Worm (Caenorhabditis elegans): ENCODE data around the gene E01G4.6.

E01G4.6 gene

DNA sequence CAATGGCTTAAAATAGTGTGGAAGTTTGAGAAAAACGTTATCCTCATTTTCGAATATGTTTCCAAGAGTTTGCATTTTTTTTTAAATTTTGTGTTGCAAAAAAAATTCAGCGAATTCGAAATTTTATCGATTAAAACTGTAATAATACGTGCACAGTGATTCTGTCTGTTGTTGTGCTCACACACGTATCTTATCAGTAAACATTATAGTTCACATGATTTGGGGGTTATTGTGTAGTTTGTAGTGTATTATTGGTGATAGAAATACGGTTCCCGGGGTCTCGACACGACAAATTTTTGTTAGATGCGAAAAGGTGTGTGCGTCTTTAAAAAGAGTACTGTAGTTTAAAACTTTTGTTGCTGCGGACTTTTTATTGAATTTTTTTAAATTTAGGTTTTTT is 13.5 kb downstream of the E01G4.6 start, which contains the start of gene drr-1:
drr-1 (minus strand) TSS at position 183 of the 400 bp plus-strand sequence.
- TF ChIP-seq elt-1 (tag; optimal IDR thresholded peaks at IDR 0.05; ENCODE audit: borderline replicate concordance, insufficient read depth) (no peak), lsy-2 (tag; optimal IDR thresholded peaks at IDR 0.05) (no peak), nhr-2 (tag; optimal IDR thresholded peaks at IDR 0.05) (no peak), M03D4.4 (tag; optimal IDR thresholded peaks at IDR 0.05) (no peak), mep-1 (tag; optimal IDR thresholded peaks at IDR 0.05) (no peak), unc-39 (tag; optimal IDR thresholded peaks at IDR 0.05) (no peak), elt-3 (tag; optimal IDR thresholded peaks at IDR 0.05) (no peak), ceh-83 (GFP tag; optimal IDR thresholded peaks at IDR 0.05) (no peak), unc-62 (GFP tag; optimal IDR thresholded peaks at IDR 0.05) (no peak), zip-8 (tag; optimal IDR thresholded peaks at IDR 0.05) (no peak), pha-4 (tag; optimal IDR thresholded peaks at IDR 0.05) (no peak), nhr-237 (tag; optimal IDR thresholded peaks at IDR 0.05) (no peak), hlh-1 (tag; optimal IDR thresholded peaks at IDR 0.05) (no peak), nhr-28 (tag; optimal IDR thresholded peaks at IDR 0.05) (no peak), nhr-76 (tag; optimal IDR thresholded peaks at IDR 0.05) (no peak)

DNA sequence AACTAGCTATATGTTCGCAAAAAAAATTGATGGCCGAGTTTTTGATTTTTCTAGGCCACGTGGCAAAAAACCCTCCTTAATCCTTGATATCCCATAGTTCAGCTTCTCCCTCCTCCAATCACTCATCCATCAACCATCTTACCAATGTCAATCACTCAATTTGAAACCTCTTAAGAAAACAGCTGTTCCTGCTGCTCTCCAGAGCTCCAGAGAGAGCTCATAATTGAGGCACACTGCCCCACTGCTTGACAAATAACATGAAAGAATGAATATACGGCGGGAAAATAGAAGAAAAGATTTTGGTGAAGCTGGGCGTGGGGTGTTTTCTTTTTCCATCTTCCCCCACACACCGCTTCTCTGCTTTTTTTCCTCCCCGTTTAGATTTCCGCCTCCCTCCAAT is 18.4 kb downstream of the E01G4.6 start:
- TF ChIP-seq ceh-83 (GFP tag; optimal IDR thresholded peaks at IDR 0.05) (no peak), unc-62 (GFP tag; optimal IDR thresholded peaks at IDR 0.05) (peak; percentile 99), hlh-1 (tag; optimal IDR thresholded peaks at IDR 0.05) (peak; percentile 91)

DNA sequence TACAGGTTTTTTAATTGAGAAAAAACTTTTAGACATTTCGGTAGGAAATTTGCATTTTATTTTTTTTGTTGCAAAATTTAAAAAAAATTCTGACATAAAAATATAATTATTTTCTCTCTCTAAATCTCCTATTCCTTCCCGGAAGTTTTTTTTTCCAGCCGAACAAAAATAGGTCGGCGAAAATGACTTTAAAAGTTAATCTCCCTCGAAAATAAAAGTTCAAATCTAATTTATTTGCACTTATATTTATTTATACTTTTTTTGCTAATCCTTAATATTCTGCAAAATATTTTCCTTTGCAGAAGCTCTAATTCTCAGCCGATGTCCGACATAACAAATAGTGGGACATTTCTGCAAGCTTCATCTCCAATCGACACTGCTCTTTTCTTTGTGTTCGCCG is 19.4 kb downstream of the E01G4.6 start, which contains the start of gene F45H10.5:
F45H10.5 (plus strand) TSS at position 301 of the 400 bp plus-strand sequence.
- TF ChIP-seq drap-1 (GFP tag; optimal IDR thresholded peaks at IDR 0.05): no peak
- TF ChIP-seq lin-32 (GFP tag; optimal IDR thresholded peaks at IDR 0.05): no peak
- no peak for TF ChIP-seq mls-2 (tag; optimal IDR thresholded peaks at IDR 0.05)
- TF ChIP-seq nhr-12 (tag; optimal IDR thresholded peaks at IDR 0.05): no peak
- TF ChIP-seq ztf-11 (tag; optimal IDR thresholded peaks at IDR 0.05): no peak
- TF ChIP-seq nhr-237 (tag; optimal IDR thresholded peaks at IDR 0.05): no peak

DNA sequence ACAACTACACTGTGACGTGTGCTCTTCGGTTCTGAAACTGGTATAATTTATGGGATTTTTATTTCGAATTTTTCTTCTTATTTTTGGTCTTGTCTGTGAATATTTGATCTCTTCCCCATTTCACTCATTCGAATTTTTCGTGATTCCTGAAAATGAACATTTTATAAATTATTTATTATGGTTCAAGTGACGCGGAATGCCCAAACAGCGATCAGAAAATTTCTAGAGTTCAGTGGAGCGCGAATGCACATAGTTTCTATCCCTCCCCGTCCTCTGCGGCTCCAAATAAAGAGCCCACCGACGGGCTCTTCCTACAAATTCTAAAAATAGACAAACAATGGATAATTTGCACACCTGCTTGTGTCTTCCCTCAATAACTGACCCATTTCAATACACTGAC is 21.4 kb downstream of the E01G4.6 start, which contains the start of gene F54F11.1:
F54F11.1 (plus strand) TSS at position 301 of the 400 bp plus-strand sequence.
- TF ChIP-seq flh-1 (GFP tag; optimal IDR thresholded peaks at IDR 0.05): no peak
- no peak for TF ChIP-seq nhr-28 (tag; optimal IDR thresholded peaks at IDR 0.05)
- no peak for TF ChIP-seq blmp-1 (tag; optimal IDR thresholded peaks at IDR 0.05)
- TF ChIP-seq lsy-2 (tag; optimal IDR thresholded peaks at IDR 0.05): no peak
- TF ChIP-seq nhr-12 (tag; optimal IDR thresholded peaks at IDR 0.05): no peak
- no peak for TF ChIP-seq sem-2 (GFP tag; optimal IDR thresholded peaks at IDR 0.05)
- TF ChIP-seq ham-2 (GFP tag; optimal IDR thresholded peaks at IDR 0.05): no peak
- no peak for TF ChIP-seq ceh-43 (GFP tag; optimal IDR thresholded peaks at IDR 0.05)
- TF ChIP-seq ces-1 (GFP tag; optimal IDR thresholded peaks at IDR 0.05): no peak
- no peak for TF ChIP-seq ztf-11 (tag; optimal IDR thresholded peaks at IDR 0.05)
- no peak for TF ChIP-seq mab-5 (tag; optimal IDR thresholded peaks at IDR 0.05)
- no peak for TF ChIP-seq tbx-8 (GFP tag; optimal IDR thresholded peaks at IDR 0.05)
- no peak for TF ChIP-seq mep-1 (tag; optimal IDR thresholded peaks at IDR 0.05)
- no peak for TF ChIP-seq nhr-76 (tag; optimal IDR thresholded peaks at IDR 0.05)
- TF ChIP-seq sptf-1 (tag; optimal IDR thresholded peaks at IDR 0.05): no peak
- TF ChIP-seq M03D4.4 (tag; optimal IDR thresholded peaks at IDR 0.05): no peak

DNA sequence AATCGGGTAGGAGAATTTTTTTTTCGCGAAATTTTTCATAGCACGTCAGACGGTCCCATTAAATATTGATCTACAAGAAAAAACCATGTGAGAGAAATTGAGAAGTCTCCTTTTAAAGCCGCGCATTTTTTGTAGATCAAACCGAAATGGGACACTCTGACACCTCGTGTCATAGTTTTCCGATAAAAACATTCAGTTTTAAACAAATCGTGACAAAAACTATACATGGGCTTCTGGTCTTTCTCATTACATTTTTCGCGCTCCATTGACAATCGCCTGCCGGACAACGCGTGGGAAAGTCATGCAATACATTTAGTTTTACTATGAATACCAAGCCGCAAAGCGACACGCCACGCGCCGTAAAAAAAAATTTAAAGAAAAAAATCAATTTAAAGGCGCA is 23.2 kb downstream of the E01G4.6 start:
- TF ChIP-seq flh-1 (GFP tag; optimal IDR thresholded peaks at IDR 0.05) (no peak), snpc-4 (tag; optimal IDR thresholded peaks at IDR 0.05) (no peak), cnd-1 (tag; optimal IDR thresholded peaks at IDR 0.05) (no peak), sptf-1 (tag; optimal IDR thresholded peaks at IDR 0.05) (no peak), mep-1 (tag; optimal IDR thresholded peaks at IDR 0.05) (no peak)

DNA sequence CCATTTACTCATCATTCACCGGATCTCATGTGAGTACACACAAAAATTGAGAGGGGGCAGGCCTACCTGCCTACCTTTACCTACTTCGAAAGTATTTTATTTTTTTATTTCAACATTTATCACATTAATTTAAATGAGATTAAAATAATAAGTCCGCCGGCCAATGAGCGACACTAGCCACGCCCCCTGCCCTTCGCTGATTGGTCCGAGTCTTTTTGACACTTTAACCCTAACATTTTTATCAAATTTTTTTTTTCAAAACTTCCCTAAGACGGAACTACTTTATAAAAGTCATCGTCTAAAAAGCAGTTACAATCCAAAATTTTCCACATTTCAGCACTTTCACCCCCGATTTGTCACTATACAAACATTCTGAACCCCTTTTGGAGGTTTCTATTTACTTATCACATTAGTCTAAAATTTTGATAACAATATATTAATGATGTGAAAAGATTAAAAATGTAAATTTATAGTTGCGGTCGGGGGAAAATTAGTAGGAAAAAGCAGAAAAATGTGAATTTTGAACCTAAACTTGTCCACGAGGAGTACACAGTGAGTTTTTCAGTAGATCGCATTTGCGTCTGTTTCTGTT is 23.9 kb downstream of the E01G4.6 start:
- no peak for TF ChIP-seq lin-13 (tag; optimal IDR thresholded peaks at IDR 0.05)
- no peak for TF ChIP-seq ces-1 (GFP tag; optimal IDR thresholded peaks at IDR 0.05)
- no peak for TF ChIP-seq ceh-39 (tag; optimal IDR thresholded peaks at IDR 0.05)
